Worm (Caenorhabditis elegans) whole organism, L1 larva: Measurements from ENCODE around the gene F54B11.5.

Experiments used
- F16B12.6 ChIP-seq: fragments of 150-350 bp; optimal IDR thresholded peaks from 2 replicates; lab custom pipeline; 2014; ENCODE audit warnings: missing biosample characterization, missing genetic modification characterization
- Y116A8C.19 ChIP-seq: sonication (generic microtip); optimal IDR thresholded peaks from 2 replicates; lab custom pipeline; 2016; ENCODE audit warnings: missing compliant biosample characterization, missing genetic modification characterization, borderline replicate concordance
- aly-2 ChIP-seq: fragments of 150-350 bp; optimal IDR thresholded peaks from 2 replicates; lab custom pipeline; 2014; ENCODE audit warnings: missing biosample characterization, missing genetic modification characterization
- ceh-8 ChIP-seq: fragments of 200-800 bp; sonication (Bioruptor generic); optimal IDR thresholded peaks from 2 replicates; lab custom pipeline; 2018; ENCODE audit warnings: mild to moderate bottlenecking, missing genetic modification characterization, moderate library complexity, missing compliant biosample characterization
- ceh-90 ChIP-seq: sonication (generic microtip); optimal IDR thresholded peaks from 2 replicates; lab custom pipeline; 2016; ENCODE audit warnings: missing genetic modification characterization, missing compliant biosample characterization
- dpl-1 ChIP-seq, 3 experiments: fragments of 150-350 bp in 2 of 3; sonication (generic microtip) in 1 of 3; optimal IDR thresholded peaks; 2 replicates each; lab custom pipeline; 2014 to 2017; ENCODE audit warnings: missing biosample characterization in 3 of 3, missing genetic modification characterization in 3 of 3, missing genetic modification reagents in 3 of 3
- efl-1 ChIP-seq, 4 experiments: fragments of 150-350 bp; optimal IDR thresholded peaks in 3 of 4; peaks in 1 of 4; 1 replicate in 1 of 4; 2 replicates in 3 of 4; lab custom pipeline; 2014; ENCODE audit warnings: missing biosample characterization in 2 of 4, missing genetic modification characterization in 2 of 4, missing genetic modification reagents in 2 of 4
- elt-3 ChIP-seq, 6 experiments: fragments of 150-350 bp in 1 of 6; sonication (generic microtip); optimal IDR thresholded peaks; 2 replicates each; lab custom pipeline; 2017 to 2018; ENCODE audit warnings: missing biosample characterization in 6 of 6, missing genetic modification characterization in 6 of 6, inconsistent platforms in 1 of 6
- fkh-8 ChIP-seq: sonication (generic microtip); optimal IDR thresholded peaks from 2 replicates; lab custom pipeline; 2016; ENCODE audit warnings: mild to moderate bottlenecking, missing genetic modification characterization, missing compliant biosample characterization
- grh-1 ChIP-seq: fragments of 200-800 bp; sonication (Bioruptor generic); IDR thresholded peaks from 2 replicates; pipeline ENCODE4 v1.3.6; 2022; ENCODE audit warnings: missing genetic modification reagents, missing genetic modification characterization, missing compliant biosample characterization
- hlh-17 ChIP-seq: fragments of 200-800 bp; sonication (Bioruptor generic); optimal IDR thresholded peaks from 2 replicates; lab custom pipeline; 2018; ENCODE audit warnings: missing genetic modification characterization, mild to moderate bottlenecking, missing compliant biosample characterization, moderate library complexity, borderline replicate concordance
- isw-1 ChIP-seq: fragments of 200-800 bp; sonication (Bioruptor generic); IDR thresholded peaks from 2 replicates; pipeline ENCODE4 v1.3.6; 2022; ENCODE audit warnings: missing genetic modification characterization, missing compliant biosample characterization
- lin-13 ChIP-seq: fragments of 150-350 bp; optimal IDR thresholded peaks from 2 replicates; lab custom pipeline; 2014; ENCODE audit warnings: missing biosample characterization, missing genetic modification reagents, missing genetic modification characterization
- lin-14 ChIP-seq: fragments of 200-800 bp; sonication (Bioruptor generic); optimal IDR thresholded peaks from 2 replicates; lab custom pipeline; 2018; ENCODE audit warnings: mild to moderate bottlenecking, missing genetic modification characterization, moderate library complexity, missing compliant biosample characterization
- lin-35 ChIP-seq, 2 experiments: fragments of 150-350 bp; optimal IDR thresholded peaks; 2 replicates each; lab custom pipeline; 2014; ENCODE audit warnings: missing biosample characterization in 2 of 2, missing genetic modification characterization in 2 of 2, missing genetic modification reagents in 2 of 2
- lin-39 ChIP-seq: fragments of 150-350 bp; optimal IDR thresholded peaks from 2 replicates; lab custom pipeline; 2014; ENCODE audit warnings: missing biosample characterization, missing genetic modification reagents, missing genetic modification characterization
- mab-9 ChIP-seq: fragments of 200-800 bp; sonication (Bioruptor generic); IDR thresholded peaks from 2 replicates; pipeline ENCODE4 v1.3.6; 2022; ENCODE audit warnings: missing genetic modification reagents, missing genetic modification characterization, missing compliant biosample characterization
- mdl-1 ChIP-seq, 2 experiments: fragments of 150-350 bp; optimal IDR thresholded peaks; 2 replicates each; lab custom pipeline; 2014 to 2017; ENCODE audit warnings: missing biosample characterization in 2 of 2, missing genetic modification characterization in 2 of 2, inconsistent platforms in 1 of 2
- mep-1 ChIP-seq: fragments of 150-350 bp; optimal IDR thresholded peaks from 2 replicates; lab custom pipeline; 2014; ENCODE audit warnings: missing biosample characterization, missing genetic modification characterization
- nhr-20 ChIP-seq: sonication (generic microtip); optimal IDR thresholded peaks from 2 replicates; lab custom pipeline; 2016; ENCODE audit warnings: mild to moderate bottlenecking, missing genetic modification characterization, missing compliant biosample characterization
- nhr-237 ChIP-seq: fragments of 150-350 bp; optimal IDR thresholded peaks from 2 replicates; lab custom pipeline; 2014; ENCODE audit warnings: missing biosample characterization, missing genetic modification characterization
- nhr-47 ChIP-seq: sonication (generic microtip); optimal IDR thresholded peaks from 2 replicates; lab custom pipeline; 2016; ENCODE audit warnings: mild to moderate bottlenecking, missing genetic modification characterization, moderate library complexity, missing compliant biosample characterization
- nhr-71 ChIP-seq: sonication (generic microtip); optimal IDR thresholded peaks from 2 replicates; lab custom pipeline; 2016; ENCODE audit warnings: mild to moderate bottlenecking, missing genetic modification characterization, moderate library complexity, missing compliant biosample characterization
- nhr-77 ChIP-seq: fragments of 150-350 bp; optimal IDR thresholded peaks from 2 replicates; lab custom pipeline; 2014; ENCODE audit warnings: missing biosample characterization, missing genetic modification characterization
- nhr-85 ChIP-seq: sonication (generic microtip); peaks from one replicate; lab custom pipeline; 2016; ENCODE audit warnings: missing genetic modification characterization, inconsistent platforms, missing compliant biosample characterization
- nhr-90 ChIP-seq: sonication (generic microtip); optimal IDR thresholded peaks from 2 replicates; lab custom pipeline; 2016; ENCODE audit warnings: mild to moderate bottlenecking, missing genetic modification characterization, missing compliant biosample characterization; ENCODE audit not compliant: poor library complexity
- pag-3 ChIP-seq: sonication (generic microtip); optimal IDR thresholded peaks from 2 replicates; lab custom pipeline; 2017; ENCODE audit warnings: missing genetic modification characterization, mild to moderate bottlenecking, missing compliant biosample characterization, antibody characterized with exemption, borderline replicate concordance; ENCODE audit not compliant: insufficient read depth
- pax-3 ChIP-seq: fragments of 200-800 bp; sonication (Bioruptor generic); optimal IDR thresholded peaks from 2 replicates; lab custom pipeline; 2018; ENCODE audit warnings: mild to moderate bottlenecking, missing genetic modification characterization, moderate library complexity, missing compliant biosample characterization
- pqm-1 ChIP-seq: sonication (generic microtip); optimal IDR thresholded peaks from 3 replicates; lab custom pipeline; 2017; ENCODE audit warnings: missing biosample characterization, missing genetic modification characterization
- rnt-1 ChIP-seq: sonication (generic microtip); optimal IDR thresholded peaks from 2 replicates; lab custom pipeline; 2016; ENCODE audit warnings: mild to moderate bottlenecking, missing genetic modification characterization, moderate library complexity, missing compliant biosample characterization
- skn-1 ChIP-seq: fragments of 150-350 bp; optimal IDR thresholded peaks from 2 replicates; lab custom pipeline; 2014; ENCODE audit warnings: missing biosample characterization, missing genetic modification characterization
- sptf-1 ChIP-seq: fragments of 150-350 bp; optimal IDR thresholded peaks from 2 replicates; lab custom pipeline; 2014; ENCODE audit warnings: missing biosample characterization, missing genetic modification characterization
- swsn-7 ChIP-seq: sonication (generic microtip); optimal IDR thresholded peaks from 2 replicates; lab custom pipeline; 2016; ENCODE audit warnings: missing genetic modification characterization, missing compliant biosample characterization
- tbx-2 ChIP-seq: sonication (generic microtip); optimal IDR thresholded peaks from 2 replicates; lab custom pipeline; 2016; ENCODE audit warnings: missing genetic modification characterization, missing compliant biosample characterization
- unc-30 ChIP-seq: sonication (generic microtip); optimal IDR thresholded peaks from 2 replicates; lab custom pipeline; 2017; ENCODE audit warnings: missing biosample characterization, missing genetic modification characterization
- unc-86 ChIP-seq: sonication (generic microtip); optimal IDR thresholded peaks from 2 replicates; lab custom pipeline; 2016; ENCODE audit warnings: missing genetic modification characterization, missing compliant biosample characterization
- unc-98 ChIP-seq: fragments of 200-800 bp; sonication (Bioruptor generic); IDR thresholded peaks from 2 replicates; pipeline ENCODE4 v1.3.6; 2022; ENCODE audit warnings: missing genetic modification characterization, missing compliant biosample characterization
- ztf-11 ChIP-seq, 2 experiments: sonication (generic microtip); optimal IDR thresholded peaks; 2 replicates each; lab custom pipeline; 2016 to 2017; ENCODE audit warnings: missing genetic modification characterization in 2 of 2, missing biosample characterization in 1 of 2, missing compliant biosample characterization in 1 of 2
- ztf-4 ChIP-seq: fragments of 150-350 bp; optimal IDR thresholded peaks from 2 replicates; lab custom pipeline; 2014; ENCODE audit warnings: missing biosample characterization, missing genetic modification characterization

F54B11.5 gene

ce11 chrX:13591953-13592352, 3.9 kb downstream of the F54B11.5 start:
- TF ChIP-seq ceh-8 (peak; percentile 35), unc-30 (tag; lab: Kevin White, UChicago) (no peak)

- TF ChIP-seq Y116A8C.19 (no peak), ztf-4 (tag; lab: Kevin White, UChicago) (no peak), pax-3 (tag; lab: Kevin White, UChicago) (no peak), tbx-2 (tag; lab: Kevin White, UChicago) (no peak)
Observed at ce11 chrX:13591175-13591574, 4.7 kb downstream of the F54B11.5 start, which contains the start of gene col-44. TSS of gene col-44 (plus strand) at chrX:13591475.

- TF ChIP-seq swsn-7 (tag; lab: Kevin White, UChicago): no peak
- TF ChIP-seq nhr-237: no peak
- TF ChIP-seq skn-1 (tag; lab: Kevin White, UChicago): no peak
- 0 out of 2 replicates have a peak, but pooled peaks have one; percentile 17 for TF ChIP-seq grh-1 (GFP tag; lab: Robert Waterston, UW)
Observed at ce11 chrX:13590688-13591087, 5.2 kb downstream of the F54B11.5 start.

- no peak for TF ChIP-seq sptf-1 (tag; lab: Kevin White, UChicago)
- TF ChIP-seq lin-13 (GFP tag; lab: Kevin White, UChicago): no peak
- TF ChIP-seq efl-1 (optimal IDR thresholded peaks at IDR 0.05; lab: Kevin White, UChicago): no peak
- peak in 1 of 2 experiments; percentile 80 for TF ChIP-seq efl-1 (GFP tag; optimal IDR thresholded peaks at IDR 0.05 in 1 of 2; lab: Kevin White, UChicago)
Observed at ce11 chrX:13589735-13590134, 6.1 kb downstream of the F54B11.5 start, which contains the start of gene col-9. TSS of gene col-9 (plus strand) at chrX:13590035.

- no peak for TF ChIP-seq unc-98 (GFP tag; lab: Robert Waterston, UW)
- TF ChIP-seq ztf-11 (tag; optimal IDR thresholded peaks at IDR 0.05; lab: Kevin White, UChicago): peak in 1 of 2 experiments; percentile 35
- peak; percentile 49 for TF ChIP-seq nhr-47 (tag; lab: Kevin White, UChicago)
- TF ChIP-seq lin-39 (tag; lab: Kevin White, UChicago): no peak
- peak; percentile 30 for TF ChIP-seq nhr-90
- TF ChIP-seq nhr-85: peak; percentile 58
- peak; percentile 45 to 77 for TF ChIP-seq lin-35 (GFP tag; optimal IDR thresholded peaks at IDR 0.05; lab: Kevin White, UChicago)
- TF ChIP-seq lin-14 (GFP tag; lab: Kevin White, UChicago): peak; percentile 18
- TF ChIP-seq ceh-90 (tag; lab: Kevin White, UChicago): peak; percentile 38
- peak; percentile 14 for TF ChIP-seq tbx-2 (tag; lab: Kevin White, UChicago)
- peak; percentile 2 for TF ChIP-seq swsn-7 (tag; lab: Kevin White, UChicago)
- TF ChIP-seq nhr-20 (tag; lab: Kevin White, UChicago): peak; percentile 10
- no peak for TF ChIP-seq grh-1 (GFP tag; lab: Robert Waterston, UW)
- peak; percentile 59 for TF ChIP-seq rnt-1 (tag; lab: Kevin White, UChicago)
- TF ChIP-seq efl-1 (optimal IDR thresholded peaks at IDR 0.05; lab: Kevin White, UChicago): peak; percentile 11 to 74
- TF ChIP-seq efl-1 (GFP tag; optimal IDR thresholded peaks at IDR 0.05 in 1 of 2; lab: Kevin White, UChicago): peak; percentile 79 to 97
- no peak for TF ChIP-seq ztf-4 (tag; lab: Kevin White, UChicago)
- TF ChIP-seq fkh-8 (tag; lab: Kevin White, UChicago): peak; percentile 8
- TF ChIP-seq isw-1: no peak
- no peak for TF ChIP-seq ceh-8
- TF ChIP-seq nhr-71 (tag; lab: Kevin White, UChicago): peak; percentile 39
- TF ChIP-seq dpl-1 (GFP tag; optimal IDR thresholded peaks at IDR 0.05; lab: Kevin White, UChicago): peak; percentile 54 to 78 (median 68)
Observed at ce11 chrX:13584725-13585371, 11.0 kb downstream of the F54B11.5 start, which contains the start of gene unc-84. TSS of gene unc-84 (plus strand) at chrX:13584775.

- no peak for TF ChIP-seq skn-1 (tag; lab: Kevin White, UChicago)
- no peak for TF ChIP-seq nhr-77 (tag; lab: Kevin White, UChicago)
- peak; percentile 46 for TF ChIP-seq nhr-90
- no peak for TF ChIP-seq mab-9
- TF ChIP-seq hlh-17 (GFP tag; lab: Kevin White, UChicago): no peak
- TF ChIP-seq unc-30 (tag; lab: Kevin White, UChicago): no peak
- no peak for TF ChIP-seq ceh-90 (tag; lab: Kevin White, UChicago)
- TF ChIP-seq unc-86 (tag; lab: Kevin White, UChicago): no peak
- peak; percentile 84 for TF ChIP-seq nhr-85
- TF ChIP-seq elt-3 (tag; optimal IDR thresholded peaks at IDR 0.05; lab: Kevin White, UChicago): peak in 1 of 6 experiments; percentile 2
- TF ChIP-seq aly-2 (tag; lab: Kevin White, UChicago): no peak
- peak; percentile 21 for TF ChIP-seq mep-1 (tag; lab: Kevin White, UChicago)
- no peak for TF ChIP-seq F16B12.6
- peak; percentile 49 for TF ChIP-seq tbx-2 (tag; lab: Kevin White, UChicago)
- TF ChIP-seq pag-3: no peak
- no peak for TF ChIP-seq pqm-1 (tag; lab: Kevin White, UChicago)
- no peak for TF ChIP-seq mdl-1 (tag; optimal IDR thresholded peaks at IDR 0.05; lab: Kevin White, UChicago)
Observed at ce11 chrX:13583895-13584344, 11.9 kb downstream of the F54B11.5 start.
